Fruit fly (Drosophila melanogaster) whole organism, adult: ENCODE measurements around the gene CG8500.

Experiments
- CG11617 ChIP-seq: fragments of 200-800 bp; sonication (Bioruptor generic); optimal IDR thresholded peaks from 2 replicates; lab custom pipeline; 2017; ENCODE audit warnings: mild to moderate bottlenecking, missing biosample characterization, missing genetic modification reagents, missing genetic modification characterization
- CG12768 ChIP-seq: fragments of 200-800 bp; sonication (Bioruptor generic); optimal IDR thresholded peaks from 2 replicates; lab custom pipeline; 2017; ENCODE audit warnings: missing biosample characterization, missing genetic modification characterization, mild to moderate bottlenecking, moderate library complexity, missing genetic modification reagents
- CG14711 ChIP-seq: fragments of 200-800 bp; sonication (Bioruptor generic); optimal IDR thresholded peaks from 2 replicates; lab custom pipeline; 2018; ENCODE audit warnings: missing biosample characterization, mild to moderate bottlenecking, missing genetic modification characterization, moderate library complexity
- CG1620 ChIP-seq: fragments of 200-800 bp; sonication (Bioruptor generic); optimal IDR thresholded peaks from 2 replicates; lab custom pipeline; 2016; ENCODE audit warnings: missing biosample characterization, missing genetic modification characterization
- CG33017 ChIP-seq: fragments of 200-800 bp; sonication (Bioruptor generic); optimal IDR thresholded peaks from 2 replicates; lab custom pipeline; 2018; ENCODE audit warnings: missing biosample characterization, mild to moderate bottlenecking, missing genetic modification characterization, moderate library complexity
- CG5204 ChIP-seq: fragments of 200-800 bp; sonication (Bioruptor generic); optimal IDR thresholded peaks from 2 replicates; lab custom pipeline; 2016; ENCODE audit warnings: missing biosample characterization, missing genetic modification characterization
- CG7045 ChIP-seq: fragments of 200-800 bp; sonication (Bioruptor generic); optimal IDR thresholded peaks from 2 replicates; lab custom pipeline; 2017; ENCODE audit warnings: missing biosample characterization, mild to moderate bottlenecking, missing genetic modification characterization
- CG7101 ChIP-seq: fragments of 200-800 bp; sonication (Bioruptor generic); optimal IDR thresholded peaks from 2 replicates; lab custom pipeline; 2018; ENCODE audit warnings: missing biosample characterization, mild to moderate bottlenecking, missing genetic modification characterization, moderate library complexity
- Clk ChIP-seq: fragments of 200-800 bp; sonication (Bioruptor generic); optimal IDR thresholded peaks from 2 replicates; lab custom pipeline; 2017; ENCODE audit warnings: missing biosample characterization, missing genetic modification characterization
- Crg-1 ChIP-seq: fragments of 200-800 bp; sonication (Bioruptor generic); optimal IDR thresholded peaks from 2 replicates; lab custom pipeline; 2016; ENCODE audit warnings: missing biosample characterization, missing genetic modification characterization
- Hr96 ChIP-seq: fragments of 200-800 bp; sonication (Bioruptor generic); optimal IDR thresholded peaks from 2 replicates; lab custom pipeline; 2016; ENCODE audit warnings: missing biosample characterization, missing genetic modification characterization
- Mnt ChIP-seq: fragments of 200-800 bp; sonication (Bioruptor generic); optimal IDR thresholded peaks from 2 replicates; lab custom pipeline; 2016; ENCODE audit warnings: missing biosample characterization, mild to moderate bottlenecking, missing genetic modification characterization
- bab1 ChIP-seq: fragments of 200-800 bp; sonication (Bioruptor generic); optimal IDR thresholded peaks from 3 replicates; lab custom pipeline; 2019; ENCODE audit warnings: missing biosample characterization, mild to moderate bottlenecking, missing genetic modification characterization, moderate library complexity
- cic ChIP-seq: fragments of 200-800 bp; sonication (Bioruptor generic); optimal IDR thresholded peaks from 2 replicates; lab custom pipeline; 2017; ENCODE audit warnings: missing biosample characterization, mild to moderate bottlenecking, missing genetic modification characterization, moderate library complexity
- cnc ChIP-seq, 2 experiments: fragments of >200 bp; optimal IDR thresholded peaks; 2 replicates each; lab custom pipeline; 2017
- kay ChIP-seq: fragments of 200-800 bp; sonication (Bioruptor generic); peaks from one replicate; lab custom pipeline; 2016; ENCODE audit warnings: missing biosample characterization, missing genetic modification characterization, borderline replicate concordance
- ovo ChIP-seq: fragments of 200-800 bp; sonication (Bioruptor generic); optimal IDR thresholded peaks from 2 replicates; lab custom pipeline; 2016; ENCODE audit warnings: missing biosample characterization, missing genetic modification characterization
- pad ChIP-seq: fragments of 200-800 bp; sonication (Bioruptor generic); optimal IDR thresholded peaks from 3 replicates; lab custom pipeline; 2017; ENCODE audit warnings: missing biosample characterization, missing genetic modification characterization, mild to moderate bottlenecking, moderate library complexity, missing genetic modification reagents
- tj ChIP-seq: fragments of 200-800 bp; sonication (Bioruptor generic); optimal IDR thresholded peaks from 3 replicates; lab custom pipeline; 2017; ENCODE audit warnings: missing biosample characterization, mild to moderate bottlenecking, missing genetic modification characterization, moderate library complexity
- toe ChIP-seq: fragments of 200-800 bp; sonication (Bioruptor generic); optimal IDR thresholded peaks from 2 replicates; lab custom pipeline; 2016; ENCODE audit warnings: missing biosample characterization, missing genetic modification characterization

Gene CG8500

DNA sequence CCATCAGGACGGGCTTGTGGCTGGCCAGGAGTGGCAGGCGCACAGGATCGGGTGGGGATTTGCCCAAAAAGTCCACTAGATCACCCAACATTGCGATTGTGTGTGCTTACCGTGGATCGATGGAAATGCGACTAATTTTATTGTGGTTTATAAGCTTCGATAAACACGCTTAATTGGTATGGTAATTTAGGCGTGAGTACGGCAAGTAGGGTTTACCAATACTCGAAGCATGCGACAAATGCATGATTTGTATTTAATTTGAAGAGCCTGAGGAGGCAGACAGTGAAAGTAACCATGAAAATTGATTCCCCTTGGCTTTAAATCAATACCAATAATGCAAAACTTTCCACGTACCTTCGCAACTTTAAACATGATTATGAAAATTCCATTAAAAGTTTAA, 35.3 kb downstream of the CG8500 start, which contains the start of gene CG9458:
Gene CG9458, minus strand, starts transcription at position 101 of the 400 bp plus-strand sequence.
- TF ChIP-seq CG7045 (GFP tag; lab: Kevin White, UChicago) (no peak), ovo (GFP tag; lab: Kevin White, UChicago) (no peak), CG14711 (tag; lab: Kevin White, UChicago) (no peak), CG33017 (tag; lab: Kevin White, UChicago) (no peak), Hr96 (GFP tag; lab: Kevin White, UChicago) (no peak), cnc (optimal IDR thresholded peaks at IDR 0.05; lab: Kevin White, UChicago) (no peak), Crg-1 (GFP tag; lab: Kevin White, UChicago) (no peak), CG7101 (tag; lab: Kevin White, UChicago) (no peak), CG12768 (GFP tag; lab: Kevin White, UChicago) (no peak), pad (GFP tag; lab: Kevin White, UChicago) (no peak), CG5204 (GFP tag; lab: Kevin White, UChicago) (no peak), Clk (GFP tag; lab: Kevin White, UChicago) (no peak), Mnt (GFP tag; lab: Kevin White, UChicago) (no peak), kay (GFP tag; lab: Kevin White, UChicago) (no peak), toe (GFP tag; lab: Kevin White, UChicago) (no peak), CG1620 (GFP tag; lab: Kevin White, UChicago) (no peak), cic (GFP tag; lab: Kevin White, UChicago) (no peak), tj (GFP tag; lab: Kevin White, UChicago) (no peak), CG11617 (GFP tag; lab: Kevin White, UChicago) (no peak), bab1 (no peak)

DNA sequence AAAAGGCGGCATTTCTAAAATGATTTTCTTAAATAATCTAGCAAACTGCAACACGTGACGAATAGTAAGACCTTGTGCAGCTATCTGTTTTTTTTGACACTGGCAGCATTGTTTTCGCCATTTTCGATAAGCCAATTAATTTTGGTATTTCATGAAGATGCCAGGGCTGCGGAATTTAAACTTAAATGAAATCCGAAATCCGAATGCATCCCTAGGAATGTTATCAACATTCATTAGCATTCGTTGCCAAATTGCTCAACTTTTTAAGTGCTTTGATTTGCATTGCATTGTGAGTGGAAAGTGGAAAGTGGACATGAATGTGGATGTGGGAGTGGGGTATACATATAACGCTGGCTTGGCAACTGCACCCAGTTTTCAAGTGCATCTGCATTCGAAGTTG, 36.6 kb downstream of the CG8500 start, which contains the start of gene CG42857:
Gene CG42857, minus strand, starts transcription at position 101 of the 400 bp plus-strand sequence.
- no peak for TF ChIP-seq CG5204 (GFP tag; lab: Kevin White, UChicago)
- no peak for TF ChIP-seq CG1620 (GFP tag; lab: Kevin White, UChicago)
- no peak for TF ChIP-seq toe (GFP tag; lab: Kevin White, UChicago)
- TF ChIP-seq tj (GFP tag; lab: Kevin White, UChicago) = no peak
- no peak for TF ChIP-seq CG7045 (GFP tag; lab: Kevin White, UChicago)
- TF ChIP-seq kay (GFP tag; lab: Kevin White, UChicago) = no peak
- TF ChIP-seq CG33017 (tag; lab: Kevin White, UChicago) = no peak
- TF ChIP-seq Clk (GFP tag; lab: Kevin White, UChicago) = no peak
- no peak for TF ChIP-seq CG12768 (GFP tag; lab: Kevin White, UChicago)
- TF ChIP-seq CG7101 (tag; lab: Kevin White, UChicago) = no peak
- TF ChIP-seq pad (GFP tag; lab: Kevin White, UChicago) = no peak
- no peak for TF ChIP-seq Mnt (GFP tag; lab: Kevin White, UChicago)
- no peak for TF ChIP-seq cnc (optimal IDR thresholded peaks at IDR 0.05; lab: Kevin White, UChicago)
- TF ChIP-seq ovo (GFP tag; lab: Kevin White, UChicago) = no peak
- no peak for TF ChIP-seq cic (GFP tag; lab: Kevin White, UChicago)
- TF ChIP-seq Crg-1 (GFP tag; lab: Kevin White, UChicago) = no peak
- no peak for TF ChIP-seq bab1

DNA sequence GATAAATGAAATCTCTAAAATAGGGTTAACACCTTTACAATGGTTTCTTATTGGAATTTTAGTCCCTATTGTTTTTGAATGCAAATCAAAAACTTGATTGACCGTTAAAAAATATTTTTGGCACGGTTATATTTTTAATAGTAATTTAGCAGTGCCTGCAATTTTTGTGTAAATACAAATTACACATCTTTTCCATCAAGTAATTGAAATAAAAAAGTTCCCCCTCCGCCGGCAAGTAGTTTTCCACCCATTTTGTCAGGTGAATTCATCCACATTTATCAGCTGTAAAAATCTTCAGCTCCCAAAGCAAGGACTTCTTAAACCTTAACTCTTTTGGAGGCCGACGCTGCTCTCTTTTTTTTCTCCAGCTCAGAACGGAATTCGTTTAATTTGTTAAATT, 39.3 kb downstream of the CG8500 start, which contains the start of gene CG34302:
Gene CG34302, minus strand, starts transcription at position 101 of the 400 bp plus-strand sequence.
- TF ChIP-seq cic (GFP tag; lab: Kevin White, UChicago) = no peak
- TF ChIP-seq CG11617 (GFP tag; lab: Kevin White, UChicago) = no peak
- TF ChIP-seq pad (GFP tag; lab: Kevin White, UChicago) = no peak
- no peak for TF ChIP-seq tj (GFP tag; lab: Kevin White, UChicago)
- TF ChIP-seq toe (GFP tag; lab: Kevin White, UChicago) = no peak
- no peak for TF ChIP-seq Clk (GFP tag; lab: Kevin White, UChicago)
- TF ChIP-seq CG7045 (GFP tag; lab: Kevin White, UChicago) = no peak
- TF ChIP-seq cnc (optimal IDR thresholded peaks at IDR 0.05; lab: Kevin White, UChicago) = no peak
- no peak for TF ChIP-seq Hr96 (GFP tag; lab: Kevin White, UChicago)
- TF ChIP-seq Crg-1 (GFP tag; lab: Kevin White, UChicago) = no peak
- TF ChIP-seq CG33017 (tag; lab: Kevin White, UChicago) = no peak
- TF ChIP-seq kay (GFP tag; lab: Kevin White, UChicago) = no peak
